Worm (Caenorhabditis elegans) whole organism, young adult: ENCODE data around the gene C17H12.37.

ENCODE experiments used
- B0261.1 ChIP-seq: sonication (generic microtip); optimal IDR thresholded peaks from 2 replicates; lab custom pipeline; 2016; ENCODE audit warnings: mild to moderate bottlenecking, missing genetic modification characterization, moderate library complexity, missing compliant biosample characterization
- C06A6.2 ChIP-seq: fragments of 200-800 bp; sonication (Bioruptor generic); conservative IDR thresholded peaks from 2 replicates; pipeline ENCODE4 v1.3.6; 2022; ENCODE audit warnings: missing genetic modification characterization, missing compliant biosample characterization
- F22D6.2 ChIP-seq: sonication (generic microtip); optimal IDR thresholded peaks from 2 replicates; lab custom pipeline; 2016; ENCODE audit warnings: mild to moderate bottlenecking, missing genetic modification characterization, missing compliant biosample characterization
- F52B5.7 ChIP-seq: sonication (generic microtip); optimal IDR thresholded peaks from 2 replicates; lab custom pipeline; 2016; ENCODE audit warnings: mild to moderate bottlenecking, missing genetic modification characterization, missing compliant biosample characterization
- F57C9.4 ChIP-seq: sonication (generic microtip); optimal IDR thresholded peaks from 2 replicates; lab custom pipeline; 2017; ENCODE audit warnings: mild to moderate bottlenecking, missing genetic modification characterization, missing compliant biosample characterization
- K11D2.4 ChIP-seq: fragments of 200-800 bp; sonication (Bioruptor generic); IDR thresholded peaks from 2 replicates; pipeline ENCODE4 v1.3.6; 2022; ENCODE audit warnings: missing genetic modification reagents, missing genetic modification characterization, missing compliant biosample characterization
- T26A5.8 ChIP-seq: sonication (generic microtip); optimal IDR thresholded peaks from 2 replicates; lab custom pipeline; 2016; ENCODE audit warnings: missing genetic modification characterization, missing compliant biosample characterization
- Y53F4B.3 ChIP-seq: fragments of 200-800 bp; sonication (Bioruptor generic); IDR thresholded peaks from 2 replicates; pipeline ENCODE4 v1.3.6; 2022; ENCODE audit warnings: missing genetic modification reagents, missing genetic modification characterization, missing compliant biosample characterization
- Y56A3A.18 ChIP-seq: fragments of 200-800 bp; sonication (Bioruptor generic); IDR thresholded peaks from 2 replicates; pipeline ENCODE4 v1.3.6; 2022; ENCODE audit warnings: missing genetic modification reagents, missing genetic modification characterization, missing compliant biosample characterization
- Y67H2A.10 ChIP-seq: fragments of 200-800 bp; sonication (Bioruptor generic); conservative IDR thresholded peaks from 2 replicates; pipeline ENCODE4 v1.3.6; 2022; ENCODE audit warnings: missing genetic modification reagents, missing genetic modification characterization, missing compliant biosample characterization
- Y79H2A.3 ChIP-seq: fragments of 200-800 bp; sonication (Bioruptor generic); conservative IDR thresholded peaks from 2 replicates; pipeline ENCODE4 v1.3.6; 2022; ENCODE audit warnings: missing genetic modification reagents, missing genetic modification characterization, missing compliant biosample characterization
- akir-1 ChIP-seq: fragments of 200-800 bp; sonication (Bioruptor generic); optimal IDR thresholded peaks from 2 replicates; lab custom pipeline; 2018; ENCODE audit warnings: mild to moderate bottlenecking, missing genetic modification characterization, moderate library complexity, missing compliant biosample characterization
- ama-1 ChIP-seq, 3 experiments: fragments of 150-350 bp in 1 of 3; sonication (generic microtip) in 2 of 3; optimal IDR thresholded peaks; 2 replicates each; lab custom pipeline; 2014 to 2018; ENCODE audit warnings: missing biosample characterization in 2 of 3, missing genetic modification characterization in 2 of 3, missing genetic modification reagents in 2 of 3
- aptf-2 ChIP-seq: fragments of 200-800 bp; sonication (Bioruptor generic); conservative IDR thresholded peaks from 2 replicates; pipeline ENCODE4 v1.3.6; 2022; ENCODE audit warnings: missing genetic modification reagents, missing genetic modification characterization, missing compliant biosample characterization
- atf-7 ChIP-seq: sonication (generic microtip); optimal IDR thresholded peaks from 2 replicates; lab custom pipeline; 2017; ENCODE audit warnings: mild to moderate bottlenecking, missing genetic modification characterization, missing compliant biosample characterization
- attf-6 ChIP-seq: fragments of 200-800 bp; sonication (Bioruptor generic); IDR thresholded peaks from 2 replicates; pipeline ENCODE4 v1.3.6; 2022; ENCODE audit warnings: missing genetic modification reagents, missing genetic modification characterization, missing compliant biosample characterization
- bed-2 ChIP-seq: fragments of 200-800 bp; sonication (Bioruptor generic); IDR thresholded peaks from 2 replicates; pipeline ENCODE4 v1.3.6; 2022; ENCODE audit warnings: missing genetic modification reagents, missing genetic modification characterization, missing compliant biosample characterization
- ceh-27 ChIP-seq: fragments of 200-800 bp; sonication (Bioruptor generic); optimal IDR thresholded peaks from 2 replicates; lab custom pipeline; 2018; ENCODE audit warnings: mild to moderate bottlenecking, missing genetic modification characterization, moderate library complexity, missing compliant biosample characterization
- ceh-58 ChIP-seq: fragments of 200-800 bp; sonication (Bioruptor generic); IDR thresholded peaks from 2 replicates; pipeline ENCODE4 v1.3.6; 2022; ENCODE audit warnings: missing genetic modification characterization, missing compliant biosample characterization
- efl-1 ChIP-seq: fragments of 150-350 bp; optimal IDR thresholded peaks from 2 replicates; lab custom pipeline; 2014; ENCODE audit warnings: missing biosample characterization, missing genetic modification reagents, missing genetic modification characterization
- ekl-4 ChIP-seq: fragments of 200-800 bp; sonication (Bioruptor generic); IDR thresholded peaks from 2 replicates; pipeline ENCODE4 v1.3.6; 2022; ENCODE audit warnings: missing genetic modification reagents, missing genetic modification characterization, missing compliant biosample characterization
- fkh-3 ChIP-seq: sonication (generic microtip); optimal IDR thresholded peaks from 2 replicates; lab custom pipeline; 2016; ENCODE audit warnings: mild to moderate bottlenecking, missing genetic modification characterization, missing compliant biosample characterization
- him-1 ChIP-seq: sonication (generic microtip); optimal IDR thresholded peaks from 2 replicates; lab custom pipeline; 2016; ENCODE audit warnings: missing genotype, missing genetic modification reagents, missing genetic modification characterization, missing compliant biosample characterization
- hmg-20 ChIP-seq: fragments of 200-800 bp; sonication (Bioruptor generic); IDR thresholded peaks from 2 replicates; pipeline ENCODE4 v1.3.6; 2022; ENCODE audit warnings: missing genetic modification reagents, missing genetic modification characterization, missing compliant biosample characterization
- hrde-1 ChIP-seq: sonication (generic microtip); optimal IDR thresholded peaks from 2 replicates; lab custom pipeline; 2016; ENCODE audit warnings: missing genetic modification characterization, mild to moderate bottlenecking, missing compliant biosample characterization, moderate library complexity, missing genotype, missing genetic modification reagents, borderline replicate concordance
- hsf-1 ChIP-seq: fragments of 200-800 bp; sonication (Bioruptor generic); IDR thresholded peaks from 2 replicates; pipeline ENCODE4 v1.3.6; 2022; ENCODE audit warnings: missing genetic modification reagents, missing genetic modification characterization, missing compliant biosample characterization
- let-526 ChIP-seq: fragments of 200-800 bp; sonication (Bioruptor generic); IDR thresholded peaks from 2 replicates; pipeline ENCODE4 v1.3.6; 2022; ENCODE audit warnings: missing genetic modification reagents, missing genetic modification characterization, missing compliant biosample characterization
- let-607 ChIP-seq, 2 experiments: fragments of 200-800 bp in 1 of 2; sonication (Bioruptor generic) in 1 of 2; sonication (generic microtip) in 1 of 2; optimal IDR thresholded peaks; 2 replicates each; lab custom pipeline; 2016 to 2018; ENCODE audit warnings: mild to moderate bottlenecking in 2 of 2, missing compliant biosample characterization in 2 of 2, missing genetic modification characterization in 2 of 2, moderate library complexity in 2 of 2, missing genotype in 1 of 2
- lin-26 ChIP-seq: fragments of 200-800 bp; sonication (Bioruptor generic); IDR thresholded peaks from 2 replicates; pipeline ENCODE4 v1.3.6; 2022; ENCODE audit warnings: missing genetic modification reagents, missing genetic modification characterization, missing compliant biosample characterization
- lin-35 ChIP-seq, 3 experiments: fragments of 150-350 bp in 2 of 3; sonication (generic microtip) in 1 of 3; optimal IDR thresholded peaks; 2 replicates each; lab custom pipeline; 2014 to 2018; ENCODE audit warnings: missing biosample characterization in 3 of 3, missing genetic modification characterization in 3 of 3, missing genetic modification reagents in 3 of 3
- madf-6 ChIP-seq: fragments of 200-800 bp; sonication (Bioruptor generic); IDR thresholded peaks from 2 replicates; pipeline ENCODE4 v1.3.6; 2022; ENCODE audit warnings: missing genetic modification reagents, missing genetic modification characterization, missing compliant biosample characterization
- mes-4 ChIP-seq: sonication (generic microtip); optimal IDR thresholded peaks from 2 replicates; lab custom pipeline; 2016; ENCODE audit warnings: missing genotype, missing genetic modification characterization, missing compliant biosample characterization
- mxl-1 ChIP-seq: sonication (generic microtip); optimal IDR thresholded peaks from 2 replicates; lab custom pipeline; 2016; ENCODE audit warnings: missing genetic modification characterization, missing compliant biosample characterization
- nhr-179 ChIP-seq: sonication (generic microtip); optimal IDR thresholded peaks from 2 replicates; lab custom pipeline; 2016; ENCODE audit warnings: mild to moderate bottlenecking, missing genetic modification characterization, missing compliant biosample characterization
- nhr-80 ChIP-seq: sonication (generic microtip); optimal IDR thresholded peaks from 2 replicates; lab custom pipeline; 2016; ENCODE audit warnings: missing genetic modification characterization, missing compliant biosample characterization
- rcor-1 ChIP-seq: fragments of 200-800 bp; sonication (Bioruptor generic); IDR thresholded peaks from 2 replicates; pipeline ENCODE4 v1.3.6; 2022; ENCODE audit warnings: missing genetic modification reagents, missing genetic modification characterization, missing compliant biosample characterization
- tlf-1 ChIP-seq: fragments of 200-800 bp; sonication (Bioruptor generic); optimal IDR thresholded peaks from 2 replicates; lab custom pipeline; 2018; ENCODE audit warnings: mild to moderate bottlenecking, missing genetic modification characterization, missing compliant biosample characterization
- unc-130 ChIP-seq: sonication (generic microtip); optimal IDR thresholded peaks from 2 replicates; lab custom pipeline; 2016; ENCODE audit warnings: missing genetic modification reagents, missing genetic modification characterization, missing compliant biosample characterization
- unc-62 ChIP-seq: fragments of 150-350 bp; optimal IDR thresholded peaks from 2 replicates; lab custom pipeline; 2014; ENCODE audit warnings: missing biosample characterization, missing genetic modification reagents, missing genetic modification characterization
- xnd-1 ChIP-seq: sonication (generic microtip); optimal IDR thresholded peaks from 2 replicates; lab custom pipeline; 2016; ENCODE audit warnings: missing genotype, missing genetic modification reagents, missing genetic modification characterization, missing compliant biosample characterization
- zfh-2 ChIP-seq: fragments of 200-800 bp; sonication (Bioruptor generic); conservative IDR thresholded peaks from 2 replicates; pipeline ENCODE4 v1.3.6; 2022; ENCODE audit warnings: missing genetic modification reagents, missing genetic modification characterization, missing compliant biosample characterization
- ztf-22 ChIP-seq: fragments of 200-800 bp; sonication (Bioruptor generic); optimal IDR thresholded peaks from 2 replicates; lab custom pipeline; 2018; ENCODE audit warnings: mild to moderate bottlenecking, missing genetic modification characterization, moderate library complexity, missing compliant biosample characterization
- ztf-26 ChIP-seq: sonication (generic microtip); optimal IDR thresholded peaks from 2 replicates; lab custom pipeline; 2017; ENCODE audit warnings: missing genetic modification characterization, missing compliant biosample characterization
- ztf-28 ChIP-seq: fragments of 200-800 bp; sonication (Bioruptor generic); IDR thresholded peaks from 2 replicates; pipeline ENCODE4 v1.3.6; 2022; ENCODE audit warnings: missing genetic modification reagents, missing genetic modification characterization, missing compliant biosample characterization
- ztf-3 ChIP-seq: fragments of 200-800 bp; sonication (Bioruptor generic); optimal IDR thresholded peaks from 2 replicates; lab custom pipeline; 2018; ENCODE audit warnings: mild to moderate bottlenecking, missing genetic modification characterization, missing compliant biosample characterization

Gene C17H12.37

DNA sequence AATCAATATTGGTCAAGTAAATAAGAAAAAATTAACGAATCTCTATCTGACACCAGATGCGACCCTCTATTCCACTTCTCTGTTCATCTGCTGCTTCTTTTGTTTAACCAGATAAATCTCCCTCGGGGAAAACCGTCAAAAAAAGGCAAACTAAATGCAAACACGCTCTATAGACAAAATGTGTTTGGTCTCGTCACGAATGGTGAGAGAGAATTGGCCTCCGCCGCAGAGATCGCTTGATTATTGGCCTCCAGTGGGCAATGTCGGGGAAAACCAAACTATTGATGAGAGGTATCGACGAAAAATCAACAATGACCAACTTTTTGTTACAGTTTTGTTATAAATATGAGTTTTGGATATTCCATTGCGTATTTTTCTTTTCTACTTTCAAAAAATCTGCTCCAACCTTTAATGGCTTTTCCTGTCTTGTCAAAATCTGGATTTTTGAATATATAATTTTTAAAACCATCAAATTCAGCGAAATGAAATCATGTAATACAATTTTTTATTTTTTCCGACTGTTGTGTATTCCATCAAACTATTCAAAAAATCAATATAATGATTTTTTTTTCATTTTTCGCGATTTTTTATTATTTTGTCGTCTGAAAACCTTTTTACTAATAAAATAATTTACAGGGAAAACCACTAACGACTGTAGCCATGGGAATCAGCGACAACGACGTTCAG is 14.3 kb upstream of the C17H12.37 start, which contains the start of the genes C17H12.2 and vha-8 (continued):
- no peak for TF ChIP-seq ceh-58 (GFP tag; lab: Robert Waterston, UW)
- peak; percentile 34 for TF ChIP-seq unc-62
- peak; percentile 41 for TF ChIP-seq efl-1 (GFP tag; lab: Kevin White, UChicago)
- no peak for TF ChIP-seq F57C9.4
- TF ChIP-seq unc-130 (GFP tag; lab: Kevin White, UChicago), result no peak
- 0 out of 2 replicates have a peak, but pooled peaks have one; percentile 46 for TF ChIP-seq let-526 (GFP tag; lab: Robert Waterston, UW)
- peak; percentile 55; the same call in 1 of the 2 replicates for TF ChIP-seq zfh-2 (GFP tag; lab: Robert Waterston, UW)
- peak; percentile 26 for TF ChIP-seq atf-7 (tag; lab: Kevin White, UChicago)
- TF ChIP-seq B0261.1 (tag; lab: Kevin White, UChicago), result no peak
- TF ChIP-seq fkh-3 (tag; lab: Kevin White, UChicago), result no peak
- TF ChIP-seq ama-1 (optimal IDR thresholded peaks at IDR 0.05; lab: Kevin White, UChicago), result no peak
- no peak for TF ChIP-seq ama-1 (GFP tag; optimal IDR thresholded peaks at IDR 0.05; lab: Kevin White, UChicago)
- peak in 1 of 2 experiments; percentile 19 for TF ChIP-seq let-607 (tag; optimal IDR thresholded peaks at IDR 0.05; lab: Kevin White, UChicago)
- peak; percentile 75; the same call in 1 of the 2 replicates for TF ChIP-seq lin-26 (GFP tag; lab: Robert Waterston, UW)
- TF ChIP-seq akir-1 (GFP tag; lab: Kevin White, UChicago), result peak; percentile 7
- TF ChIP-seq hrde-1 (tag; lab: Kevin White, UChicago), result no peak
- peak; percentile 59 for TF ChIP-seq ztf-26 (tag; lab: Kevin White, UChicago)
- TF ChIP-seq rcor-1 (GFP tag; lab: Robert Waterston, UW), result 0 out of 2 replicates have a peak, but pooled peaks have one; percentile 46
- no peak for TF ChIP-seq T26A5.8 (tag; lab: Kevin White, UChicago)
- no peak for TF ChIP-seq F52B5.7 (tag; lab: Kevin White, UChicago)
- no peak for TF ChIP-seq hsf-1
- peak; percentile 82 for TF ChIP-seq ekl-4 (GFP tag; lab: Robert Waterston, UW)
- TF ChIP-seq him-1 (tag; lab: Kevin White, UChicago), result no peak
- no peak for TF ChIP-seq ztf-22 (GFP tag; lab: Kevin White, UChicago)
- TF ChIP-seq aptf-2, result no peak; the same call in 1 of the 2 replicates
- TF ChIP-seq xnd-1 (tag; lab: Kevin White, UChicago), result no peak
- TF ChIP-seq C06A6.2 (GFP tag; lab: Robert Waterston, UW), result 0 out of 2 replicates have a peak, but pooled peaks have one; percentile 28
- no peak for TF ChIP-seq Y79H2A.3
- no peak for TF ChIP-seq mxl-1 (tag; lab: Kevin White, UChicago)
- TF ChIP-seq nhr-80 (tag; lab: Kevin White, UChicago), result peak; percentile 94
- TF ChIP-seq tlf-1 (GFP tag; lab: Kevin White, UChicago), result peak; percentile 20
- TF ChIP-seq madf-6, result peak; percentile 47
- peak; percentile 76; the same call in 1 of the 2 replicates for TF ChIP-seq K11D2.4 (GFP tag; lab: Robert Waterston, UW)
- TF ChIP-seq Y67H2A.10, result peak; percentile 78

DNA sequence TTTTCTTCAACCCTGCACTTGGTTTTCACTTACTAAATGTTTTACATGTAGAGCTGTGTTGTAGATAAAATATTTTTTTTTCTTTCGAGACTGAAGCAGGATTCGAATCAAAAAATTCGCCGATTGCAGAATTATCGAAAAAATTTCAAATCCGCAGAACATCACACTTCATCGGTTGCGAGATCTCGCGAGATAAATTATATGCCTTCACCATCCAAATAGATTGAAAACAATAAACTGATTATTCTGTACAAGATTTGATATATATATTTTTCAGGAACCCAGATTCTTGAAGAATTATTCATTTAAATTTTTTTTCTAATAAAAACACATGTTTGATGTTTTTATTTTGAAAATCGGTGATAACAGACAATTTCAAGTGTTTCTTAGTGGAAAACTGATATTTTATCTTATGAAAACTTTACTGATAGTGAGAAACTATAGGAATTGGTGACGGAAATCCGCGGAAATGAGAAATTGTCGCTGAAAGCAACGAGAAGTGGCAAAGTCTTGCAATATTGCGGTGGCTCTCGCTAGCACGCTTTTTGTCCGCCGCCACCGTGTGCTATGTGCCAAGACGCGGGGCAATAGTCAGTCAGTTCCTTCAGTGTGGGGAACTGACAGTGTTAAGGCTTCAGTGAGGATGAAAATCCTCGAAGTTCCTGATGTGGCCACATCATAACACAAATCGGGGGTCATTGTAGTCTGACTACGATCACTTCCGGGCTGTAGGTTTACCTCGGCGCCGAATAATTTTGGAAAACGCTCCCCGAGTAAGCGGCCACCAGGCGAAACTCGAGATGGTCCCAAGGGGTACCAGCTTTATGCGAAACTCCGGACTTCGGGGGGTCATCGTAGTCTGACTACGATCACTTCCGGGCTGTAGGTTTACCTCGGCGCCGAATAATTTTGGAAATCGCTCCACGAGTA is 12.3 kb upstream of the C17H12.37 start:
- TF ChIP-seq nhr-179 (no peak), ztf-3 (no peak), Y56A3A.18 (GFP tag; lab: Robert Waterston, UW) (0 out of 2 replicates have a peak, but pooled peaks have one; percentile 46), ceh-27 (no peak), lin-35 (GFP tag; optimal IDR thresholded peaks at IDR 0.05; lab: Kevin White, UChicago) (peak in 1 of 3 experiments; percentile 42), bed-2 (GFP tag; lab: Robert Waterston, UW) (no peak), mxl-1 (tag; lab: Kevin White, UChicago) (no peak), attf-6 (GFP tag; lab: Robert Waterston, UW) (no peak), F57C9.4 (no peak), mes-4 (no peak), hmg-20 (GFP tag; lab: Robert Waterston, UW) (no peak), ztf-28 (no peak), ztf-22 (GFP tag; lab: Kevin White, UChicago) (peak; percentile 7), him-1 (tag; lab: Kevin White, UChicago) (no peak), Y53F4B.3 (GFP tag; lab: Robert Waterston, UW) (no peak), lin-26 (GFP tag; lab: Robert Waterston, UW) (peak; percentile 36; the same call in 1 of the 2 replicates), F22D6.2 (tag; lab: Kevin White, UChicago) (no peak)
